Worm (Caenorhabditis elegans): ENCODE measurements around the gene F42D1.4.

The F42D1.4 gene

DNA sequence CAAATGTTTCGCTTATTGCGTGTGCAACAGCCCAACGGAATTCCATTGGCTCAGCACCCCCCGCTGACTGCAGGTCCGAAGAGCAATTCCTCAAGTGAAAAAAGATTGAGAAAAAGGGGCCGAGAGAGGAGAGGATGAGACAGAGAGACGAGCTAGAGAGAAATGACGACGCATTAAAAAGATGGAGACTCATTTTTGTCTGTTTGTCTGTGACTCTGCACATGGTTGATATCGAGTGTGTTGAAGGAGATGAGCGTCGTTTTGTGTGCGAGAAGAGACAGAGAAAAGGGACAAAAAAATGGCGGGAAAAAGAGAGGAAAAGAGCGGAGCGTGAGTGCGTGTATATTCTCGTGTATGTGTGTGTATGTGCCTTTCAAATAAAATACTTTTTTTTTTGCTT, 34.0 kb downstream of the F42D1.4 start (continued):
- TF ChIP-seq sox-4 (tag; optimal IDR thresholded peaks at IDR 0.05) (peak; percentile 21), elt-2 (tag; optimal IDR thresholded peaks at IDR 0.05) (peak; percentile 43), fos-1 (tag; optimal IDR thresholded peaks at IDR 0.05) (peak; percentile 91), efl-1 (optimal IDR thresholded peaks at IDR 0.05) (peak; percentile 77 to 94), efl-1 (GFP tag; optimal IDR thresholded peaks at IDR 0.05 in 1 of 2) (peak; percentile 67 to 96), unc-98 (GFP tag; IDR thresholded peaks at IDR 0.05) (no peak), tbx-2 (tag; optimal IDR thresholded peaks at IDR 0.05) (peak; percentile 92), irx-1 (tag; optimal IDR thresholded peaks at IDR 0.05) (peak; percentile 83), skn-1 (tag; optimal IDR thresholded peaks at IDR 0.05) (peak; percentile 87), sup-37 (GFP tag; optimal IDR thresholded peaks at IDR 0.05) (peak; percentile 38), ama-1 (optimal IDR thresholded peaks at IDR 0.05) (peak; percentile 6), zip-4 (GFP tag; optimal IDR thresholded peaks at IDR 0.05) (no peak), unc-130 (tag; optimal IDR thresholded peaks at IDR 0.05) (peak; percentile 46), mef-2 (tag; optimal IDR thresholded peaks at IDR 0.05) (peak; percentile 66), ceh-82 (tag; optimal IDR thresholded peaks at IDR 0.05) (peak; percentile 84 to 92 (median 89)), lin-15B (tag; optimal IDR thresholded peaks at IDR 0.05) (no peak), nhr-47 (tag; optimal IDR thresholded peaks at IDR 0.05) (peak; percentile 86), mab-9 (GFP tag; IDR thresholded peaks at IDR 0.05) (peak; percentile 40; the same call in 1 of the 2 replicates), C04F5.9 (tag; optimal IDR thresholded peaks at IDR 0.05) (no peak), tlp-1 (tag; optimal IDR thresholded peaks at IDR 0.05) (no peak), hlh-17 (GFP tag; optimal IDR thresholded peaks at IDR 0.05; ENCODE audit: borderline replicate concordance) (no peak), aha-1 (tag; optimal IDR thresholded peaks at IDR 0.05) (no peak), dsc-1 (tag; optimal IDR thresholded peaks at IDR 0.05) (peak; percentile 82), ceh-8 (GFP tag; optimal IDR thresholded peaks at IDR 0.05) (peak; percentile 57), C34B4.2 (tag; optimal IDR thresholded peaks at IDR 0.05) (no peak), mdl-1 (tag; optimal IDR thresholded peaks at IDR 0.05) (peak; percentile 44 to 92), mep-1 (tag; optimal IDR thresholded peaks at IDR 0.05) (peak; percentile 89), dpl-1 (GFP tag; optimal IDR thresholded peaks at IDR 0.05) (peak; percentile 74 to 86 (median 75)), nhr-77 (tag; optimal IDR thresholded peaks at IDR 0.05) (peak; percentile 94), blmp-1 (tag; optimal IDR thresholded peaks at IDR 0.05) (peak; percentile 63), vab-15 (tag; optimal IDR thresholded peaks at IDR 0.05) (no peak), lin-13 (GFP tag; optimal IDR thresholded peaks at IDR 0.05) (peak; percentile 86), ets-5 (GFP tag; IDR thresholded peaks at IDR 0.05) (no peak), alr-1 (tag; optimal IDR thresholded peaks at IDR 0.05; ENCODE audit: borderline replicate concordance) (no peak), egl-27 (tag; optimal IDR thresholded peaks at IDR 0.05) (peak; percentile 53 to 56), nhr-71 (tag; optimal IDR thresholded peaks at IDR 0.05) (peak; percentile 96), xbp-1 (tag; optimal IDR thresholded peaks at IDR 0.05) (peak; percentile 85), Y116A8C.19 (tag; optimal IDR thresholded peaks at IDR 0.05; ENCODE audit: borderline replicate concordance) (no peak), unc-30 (tag; optimal IDR thresholded peaks at IDR 0.05) (no peak), lin-14 (GFP tag; optimal IDR thresholded peaks at IDR 0.05) (peak; percentile 99), C16A3.4 (tag; optimal IDR thresholded peaks at IDR 0.05) (peak; percentile 86), grh-1 (GFP tag; IDR thresholded peaks at IDR 0.05) (no peak)

- TF ChIP-seq Y116A8C.19 (tag; optimal IDR thresholded peaks at IDR 0.05; ENCODE audit: borderline replicate concordance) (no peak), ceh-88 (GFP tag; IDR thresholded peaks at IDR 0.05) (no peak), zip-4 (GFP tag; optimal IDR thresholded peaks at IDR 0.05) (no peak), fkh-10 (GFP tag; optimal IDR thresholded peaks at IDR 0.05) (no peak), nhr-12 (tag; optimal IDR thresholded peaks at IDR 0.05) (no peak)
Measured at ce11 chrX:14842846-14843369, 35.9 kb downstream of the F42D1.4 start.
